Worm (Caenorhabditis elegans) whole organism, young adult: Measurements from ENCODE around the gene F14D2.11.

Experiments
- B0019.2 ChIP-seq: fragments of 200-800 bp; sonication (Bioruptor generic); conservative IDR thresholded peaks from 2 replicates; pipeline ENCODE4 v1.3.6; 2022; ENCODE audit warnings: missing genetic modification reagents, missing genetic modification characterization, missing compliant biosample characterization
- F49E8.2 ChIP-seq: sonication (generic microtip); optimal IDR thresholded peaks from 3 replicates; lab custom pipeline; 2017; ENCODE audit warnings: missing genetic modification characterization, mild to moderate bottlenecking, missing compliant biosample characterization, antibody characterized with exemption, moderate library complexity; ENCODE audit not compliant: insufficient read depth
- pha-4 ChIP-seq: fragments of 150-350 bp; sonication (generic microtip); optimal IDR thresholded peaks from 2 replicates; lab custom pipeline; 2014; ENCODE audit warnings: missing biosample characterization, missing genetic modification reagents, missing genetic modification characterization
- sdz-38 ChIP-seq: sonication (generic microtip); optimal IDR thresholded peaks from 2 replicates; lab custom pipeline; 2016; ENCODE audit warnings: missing genotype, missing genetic modification characterization, missing compliant biosample characterization

DNA sequence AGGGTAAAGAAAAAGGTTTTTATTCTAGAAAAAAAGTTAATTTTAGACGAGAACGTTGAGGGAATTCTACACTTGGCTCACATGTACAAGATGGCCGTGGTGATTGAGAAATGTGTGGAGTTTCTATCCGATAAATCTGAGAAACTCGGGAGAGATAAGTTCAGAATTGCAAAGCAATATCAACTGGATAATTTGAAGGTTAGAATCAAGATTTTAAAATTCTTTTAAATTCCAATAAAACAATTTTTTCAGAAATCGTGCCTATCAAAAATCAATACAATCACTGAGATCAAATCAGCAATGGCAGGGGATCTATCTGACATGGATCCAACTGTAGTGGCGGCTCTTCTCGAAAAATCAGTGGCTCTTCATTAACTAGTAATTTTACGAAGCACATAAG, 36.4 kb upstream of the F14D2.11 start, which contains the start of gene Y49F6C.2:
- TF ChIP-seq F49E8.2 (tag; lab: Kevin White, UChicago) (no peak), B0019.2 (no peak), sdz-38 (tag; lab: Kevin White, UChicago) (no peak), pha-4 (tag; lab: Kevin White, UChicago) (no peak)
